Fruit fly (Drosophila melanogaster): Measurements from ENCODE around the gene Hsp60D.
A peak's percentile ranks its signal among the peaks of the same experiment; 100 is the strongest.

The Hsp60D gene

DNA sequence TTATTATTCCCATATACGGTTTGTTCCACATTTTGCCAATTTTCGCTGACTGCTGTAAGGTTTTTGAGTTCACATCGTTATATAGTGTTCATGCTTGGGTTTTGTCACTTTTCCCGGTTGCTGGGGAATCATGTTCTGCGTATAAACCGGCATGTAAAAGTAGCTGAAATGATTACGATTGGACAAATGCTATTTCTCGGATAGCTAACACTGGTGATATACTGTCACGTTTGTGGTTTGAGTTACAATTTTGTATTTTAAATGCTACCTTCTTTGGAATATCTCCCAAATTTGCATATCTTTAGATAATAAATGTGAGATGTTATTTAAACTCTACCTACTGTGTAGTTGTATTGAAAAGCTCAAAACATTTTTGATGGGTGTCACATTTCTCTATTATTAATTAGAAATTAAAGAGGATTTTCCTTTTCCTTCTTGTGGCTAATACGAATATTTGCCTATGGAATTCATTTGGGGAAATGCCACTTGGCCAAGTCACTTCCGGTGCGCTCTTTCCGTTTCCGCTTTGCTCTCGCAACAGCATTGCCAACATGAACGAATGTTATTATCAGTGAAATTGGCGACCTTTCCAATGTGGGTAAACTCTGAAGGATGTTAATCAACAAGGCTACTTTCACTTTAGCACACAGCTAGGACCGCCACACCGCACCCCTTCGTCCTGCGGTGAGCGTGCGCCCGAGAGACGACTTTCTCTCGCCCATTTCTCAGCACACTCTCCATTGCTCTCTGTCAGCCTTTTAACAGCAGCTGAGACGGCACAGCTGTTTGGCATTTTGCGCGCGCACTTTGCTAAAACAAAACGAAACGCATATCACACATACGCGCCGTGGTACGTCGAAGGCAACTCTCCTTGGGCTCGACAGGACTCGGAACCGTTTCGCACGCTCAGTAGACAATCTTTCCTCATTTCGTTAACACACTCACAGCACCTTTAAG is 34.5 kb downstream of the Hsp60D start, which contains the start of the genes CG16956, CG42784 and CG43850 (continued):
- TF ChIP-seq maf-S (GFP tag; optimal IDR thresholded peaks at IDR 0.05) (no peak), CG18764 (GFP tag; optimal IDR thresholded peaks at IDR 0.05) (no peak), CG33557 (GFP tag; optimal IDR thresholded peaks at IDR 0.05) (no peak), HLH4C (GFP tag; IDR thresholded peaks at IDR 0.05; ENCODE audit: partially characterized antibody) (no peak), Neu2 (GFP tag; optimal IDR thresholded peaks at IDR 0.05; ENCODE audit: borderline replicate concordance) (no peak), CG11398 (GFP tag; optimal IDR thresholded peaks at IDR 0.05) (no peak), Sox100B (GFP tag; optimal IDR thresholded peaks at IDR 0.05) (peak; percentile 54), abd-A (tag; optimal IDR thresholded peaks at IDR 0.05) (no peak), nmo (GFP tag; optimal IDR thresholded peaks at IDR 0.05) (no peak), CG15696 (tag; optimal IDR thresholded peaks at IDR 0.05) (no peak), Jarid2 (GFP tag; optimal IDR thresholded peaks at IDR 0.05) (peak; percentile 17), Dad (GFP tag; optimal IDR thresholded peaks at IDR 0.05) (no peak), btn (GFP tag; optimal IDR thresholded peaks at IDR 0.05) (no peak), Nf-YB (GFP tag; optimal IDR thresholded peaks at IDR 0.05) (peak; percentile 18), psq (GFP tag; optimal IDR thresholded peaks at IDR 0.05) (no peak), pita (GFP tag; optimal IDR thresholded peaks at IDR 0.05) (no peak), CG10366 (GFP tag; IDR thresholded peaks at IDR 0.05) (no peak), Lhr (GFP tag; optimal IDR thresholded peaks at IDR 0.05) (no peak), CG12391 (tag; optimal IDR thresholded peaks at IDR 0.05) (no peak), CG2199 (GFP tag; IDR thresholded peaks at IDR 0.05) (no peak), CkIIα-i1 (GFP tag; IDR thresholded peaks at IDR 0.05) (no peak), CG31365 (tag; optimal IDR thresholded peaks at IDR 0.05) (peak; percentile 78), row (GFP tag; IDR thresholded peaks at IDR 0.05) (no peak), CG7271 (tag; optimal IDR thresholded peaks at IDR 0.05) (peak; percentile 2), CG9876 (GFP tag; optimal IDR thresholded peaks at IDR 0.05) (no peak), CG1233 (GFP tag; optimal IDR thresholded peaks at IDR 0.05) (peak; percentile 69), CG13123 (GFP tag; optimal IDR thresholded peaks at IDR 0.05) (no peak), CG31441 (GFP tag; IDR thresholded peaks at IDR 0.05) (peak; percentile 54; the same call in 1 of the 2 replicates), CG6272 (GFP tag; IDR thresholded peaks at IDR 0.05) (no peak), Nf-YC (tag; optimal IDR thresholded peaks at IDR 0.05) (peak; percentile 49), CoRest (tag; optimal IDR thresholded peaks at IDR 0.05) (no peak), stc (GFP tag; IDR thresholded peaks at IDR 0.05) (no peak), CG4730 (GFP tag; IDR thresholded peaks at IDR 0.05) (no peak), tna (GFP tag; IDR thresholded peaks at IDR 0.05; ENCODE audit: partially characterized antibody) (no peak), Trl (optimal IDR thresholded peaks at IDR 0.05) (peak; percentile 39 to 64), Trl (GFP tag; optimal IDR thresholded peaks at IDR 0.05) (peak; percentile 24), CG2875 (GFP tag; optimal IDR thresholded peaks at IDR 0.05) (no peak), CG34422 (GFP tag; IDR thresholded peaks at IDR 0.05) (no peak), CG6813 (GFP tag; optimal IDR thresholded peaks at IDR 0.05) (peak; percentile 85), PHDP (tag; optimal IDR thresholded peaks at IDR 0.05) (peak; percentile 66), nerfin-2 (GFP tag; IDR thresholded peaks at IDR 0.05; ENCODE audit: partially characterized antibody) (no peak), hkb (optimal IDR thresholded peaks at IDR 0.05) (no peak), hkb (GFP tag; IDR thresholded peaks at IDR 0.05) (no peak; the same call in 1 of the 2 replicates), CG17361 (GFP tag; IDR thresholded peaks at IDR 0.05) (no peak), jigr1 (GFP tag; IDR thresholded peaks at IDR 0.05) (no peak), hb (GFP tag; IDR thresholded peaks at IDR 0.05; ENCODE audit: partially characterized antibody) (no peak), Dfd (GFP tag; optimal IDR thresholded peaks at IDR 0.05) (no peak), BEAF-32 (GFP tag; optimal IDR thresholded peaks at IDR 0.05) (no peak), Tbp (GFP tag; optimal IDR thresholded peaks at IDR 0.05) (no peak)
